Fruit fly (Drosophila melanogaster) S2 (cell line): Measurements from ENCODE around the gene CG43797.

Experiments used
- CG8478 ChIP-seq: fragments of >200 bp; optimal IDR thresholded peaks from 2 replicates; lab custom pipeline; 2018
- CTCF ChIP-seq, 2 experiments: fragments of >200 bp; optimal IDR thresholded peaks; 2 replicates each; lab custom pipeline; 2018

The CG43797 gene

DNA sequence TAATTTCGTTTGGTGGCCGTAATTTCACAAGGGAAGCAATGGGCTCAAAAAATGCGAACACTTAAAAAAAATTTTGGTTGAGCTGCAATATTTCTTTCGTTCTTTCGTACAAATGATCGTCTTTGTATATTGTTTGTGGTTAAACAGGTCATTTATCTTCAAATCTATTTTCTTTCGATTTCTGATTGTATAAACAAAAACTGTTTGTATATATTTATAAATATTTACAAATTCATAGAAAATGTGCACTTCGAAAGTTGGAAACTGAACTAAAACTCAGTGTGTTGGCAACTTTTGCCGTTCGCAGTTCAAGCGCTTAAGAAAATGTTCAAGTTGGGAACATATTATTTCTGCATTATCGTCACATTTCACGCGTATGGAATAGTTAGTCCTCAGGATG, at the start of gene CG43797:
Gene CG43797, plus strand, starts transcription at position 301 of the 400 bp plus-strand sequence.
- TF ChIP-seq CTCF (optimal IDR thresholded peaks at IDR 0.05; lab: Kevin White, UChicago) (no peak), CG8478 (lab: Kevin White, UChicago) (no peak)

DNA sequence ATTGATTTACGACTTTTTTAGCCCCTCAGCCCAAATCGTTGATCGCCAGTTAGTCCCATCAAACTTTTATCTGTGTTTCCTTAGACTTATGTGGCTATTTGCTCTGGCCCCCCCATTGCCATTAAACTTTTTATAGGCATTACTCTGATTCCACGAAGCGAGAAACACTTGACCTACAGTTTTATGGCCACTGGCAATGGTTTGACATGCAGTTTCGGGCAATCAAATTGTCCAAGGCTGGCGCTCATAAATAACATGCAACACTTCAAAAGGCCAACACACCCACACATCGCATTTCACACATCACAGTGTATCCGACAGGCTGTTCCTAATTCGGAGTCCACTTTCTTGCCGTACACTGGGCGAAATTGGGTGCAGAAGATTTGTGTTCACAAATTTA, 31.5 kb upstream of the CG43797 start:
- TF ChIP-seq CG8478 (lab: Kevin White, UChicago) (no peak), CTCF (optimal IDR thresholded peaks at IDR 0.05; lab: Kevin White, UChicago) (no peak)

DNA sequence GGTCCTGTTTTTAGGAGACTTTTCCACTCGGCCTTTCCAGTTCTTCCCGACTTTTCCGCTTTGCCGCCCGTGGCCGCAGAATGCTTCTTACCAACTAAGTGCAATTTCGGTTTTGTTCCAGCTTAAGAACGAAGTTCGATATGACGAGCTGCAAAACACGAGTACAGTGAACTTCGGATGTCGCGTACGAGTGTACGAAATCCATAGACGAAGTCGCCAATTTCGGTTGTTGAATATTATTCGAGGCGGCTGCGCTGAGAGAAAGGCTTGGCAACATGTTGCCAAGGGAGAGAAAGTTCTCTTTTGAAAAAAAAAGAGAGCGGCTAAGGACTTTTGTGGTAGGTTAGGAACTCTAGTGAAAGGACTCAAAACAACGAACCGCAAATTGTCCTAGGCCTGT, 8.2 kb upstream of the CG43797 start, which contains the start of gene fred:
Gene fred, minus strand, starts transcription at position 76 of the 400 bp plus-strand sequence.
- TF ChIP-seq CTCF (optimal IDR thresholded peaks at IDR 0.05; lab: Kevin White, UChicago) (no peak), CG8478 (lab: Kevin White, UChicago) (no peak)

- no peak for TF ChIP-seq CTCF (optimal IDR thresholded peaks at IDR 0.05; lab: Kevin White, UChicago)
- no peak for TF ChIP-seq CG8478 (lab: Kevin White, UChicago)
Measured at dm6 chr2L:4003780-4004179, 4.0 kb downstream of the CG43797 start, which contains the start of gene CG34176. Gene CG34176, plus strand, starts transcription at chr2L:4004080.

- TF ChIP-seq CTCF (optimal IDR thresholded peaks at IDR 0.05; lab: Kevin White, UChicago) (no peak), CG8478 (lab: Kevin White, UChicago) (no peak)
Measured at dm6 chr2L:4004684-4005083, 4.9 kb downstream of the CG43797 start, which contains the start of gene CG15422. Gene CG15422, plus strand, starts transcription at chr2L:4004984.

dm6 chr2L:4005741-4006140, 5.9 kb downstream of the CG43797 start, which contains the start of gene CG15423:
Gene CG15423, plus strand, starts transcription at chr2L:4006041.
- TF ChIP-seq CG8478 (lab: Kevin White, UChicago): no peak
- TF ChIP-seq CTCF (optimal IDR thresholded peaks at IDR 0.05; lab: Kevin White, UChicago): no peak

dm6 chr2L:4007390-4007789, 7.6 kb downstream of the CG43797 start, which contains the start of gene CG43773:
Gene CG43773, plus strand, starts transcription at chr2L:4007690.
- TF ChIP-seq CG8478 (lab: Kevin White, UChicago) (no peak), CTCF (optimal IDR thresholded peaks at IDR 0.05; lab: Kevin White, UChicago) (no peak)

DNA sequence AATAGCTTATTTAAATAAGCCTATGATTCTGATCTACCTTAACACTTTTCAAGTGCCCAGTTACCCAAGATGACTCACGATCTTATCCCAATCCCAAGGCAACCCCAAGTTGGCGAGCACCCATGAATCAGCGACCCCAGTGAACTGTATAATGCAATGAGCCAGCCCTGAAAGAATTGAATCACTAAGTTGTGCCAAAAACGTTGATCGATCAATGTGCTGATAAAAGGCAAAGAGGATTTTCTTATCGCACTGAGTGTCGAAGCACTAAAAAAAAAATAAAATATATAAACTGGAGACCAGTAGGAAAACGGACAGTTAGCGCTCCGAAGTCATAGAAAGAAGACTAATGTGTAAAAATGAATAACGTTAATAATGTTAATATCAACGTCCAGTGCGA, 8.5 kb downstream of the CG43797 start, which contains the start of gene CG43774:
Gene CG43774, plus strand, starts transcription at position 301 of the 400 bp plus-strand sequence.
- no peak for TF ChIP-seq CTCF (optimal IDR thresholded peaks at IDR 0.05; lab: Kevin White, UChicago)
- TF ChIP-seq CG8478 (lab: Kevin White, UChicago): no peak

dm6 chr2L:4012089-4012488, 12.3 kb downstream of the CG43797 start:
- no peak for TF ChIP-seq CG8478 (lab: Kevin White, UChicago)
- TF ChIP-seq CTCF (optimal IDR thresholded peaks at IDR 0.05; lab: Kevin White, UChicago): no peak

dm6 chr2L:4019198-4019597, 19.4 kb downstream of the CG43797 start:
- TF ChIP-seq CG8478 (lab: Kevin White, UChicago): no peak
- no peak for TF ChIP-seq CTCF (optimal IDR thresholded peaks at IDR 0.05; lab: Kevin White, UChicago)

- no peak for TF ChIP-seq CG8478 (lab: Kevin White, UChicago)
- TF ChIP-seq CTCF (optimal IDR thresholded peaks at IDR 0.05; lab: Kevin White, UChicago): peak in 1 of 2 experiments; percentile 41
Measured at dm6 chr2L:4019765-4020164, 19.9 kb downstream of the CG43797 start.

DNA sequence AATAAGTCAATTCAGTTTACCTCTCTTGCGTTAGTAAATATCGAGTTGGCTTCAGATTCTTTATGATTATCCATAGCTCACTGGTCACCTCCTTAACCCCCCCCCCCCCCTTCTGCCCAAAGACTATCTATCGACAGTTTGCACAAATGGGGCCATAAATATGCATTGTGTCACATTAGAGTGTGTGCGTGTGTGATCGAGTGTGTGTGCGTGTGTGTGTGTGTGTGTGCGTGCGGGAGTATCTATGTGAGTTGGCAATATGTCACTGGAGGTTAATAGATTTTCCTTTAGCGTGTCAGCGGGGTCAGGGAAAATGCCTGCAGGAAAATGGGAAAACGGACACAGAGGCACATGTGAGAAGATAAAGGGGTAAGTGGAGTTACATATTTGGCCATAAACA, 20.4 kb downstream of the CG43797 start:
- TF ChIP-seq CG8478 (lab: Kevin White, UChicago): no peak
- TF ChIP-seq CTCF (optimal IDR thresholded peaks at IDR 0.05; lab: Kevin White, UChicago): no peak

DNA sequence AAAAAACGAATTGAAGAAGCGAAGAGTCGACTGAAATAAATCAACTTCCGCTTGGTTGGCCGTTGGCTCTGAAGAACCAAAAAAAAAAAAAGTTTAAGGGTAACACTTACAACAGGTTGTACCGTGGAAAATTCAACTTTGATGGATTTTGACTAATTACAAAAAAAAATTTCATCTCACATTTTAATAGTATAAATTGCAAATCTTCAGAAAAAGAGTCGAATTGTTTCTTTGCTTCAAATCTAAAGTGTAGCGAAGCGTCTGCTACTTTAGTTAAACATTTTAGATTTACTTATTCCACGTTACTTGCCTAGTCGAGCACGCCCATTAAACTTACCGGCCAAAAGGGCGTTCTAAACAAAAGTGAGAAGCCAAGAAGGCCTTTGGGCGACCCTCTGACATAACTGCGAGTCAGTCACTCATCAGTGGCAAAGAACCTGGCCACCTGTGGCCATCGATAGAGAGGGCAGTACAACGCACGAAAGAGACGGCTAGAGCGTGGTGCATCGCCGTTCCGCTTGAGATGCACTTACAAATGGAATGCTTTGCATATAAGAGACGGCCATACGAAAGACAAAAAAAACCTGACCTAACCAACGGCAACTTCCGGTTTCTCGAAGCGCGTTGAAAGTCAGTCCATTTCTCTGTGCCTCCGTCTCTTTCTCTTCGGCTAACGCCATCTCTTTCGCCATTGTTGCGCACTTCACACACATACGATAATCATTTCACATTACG, 22.0 kb downstream of the CG43797 start:
- TF ChIP-seq CTCF (optimal IDR thresholded peaks at IDR 0.05; lab: Kevin White, UChicago) (no peak), CG8478 (lab: Kevin White, UChicago) (no peak)

DNA sequence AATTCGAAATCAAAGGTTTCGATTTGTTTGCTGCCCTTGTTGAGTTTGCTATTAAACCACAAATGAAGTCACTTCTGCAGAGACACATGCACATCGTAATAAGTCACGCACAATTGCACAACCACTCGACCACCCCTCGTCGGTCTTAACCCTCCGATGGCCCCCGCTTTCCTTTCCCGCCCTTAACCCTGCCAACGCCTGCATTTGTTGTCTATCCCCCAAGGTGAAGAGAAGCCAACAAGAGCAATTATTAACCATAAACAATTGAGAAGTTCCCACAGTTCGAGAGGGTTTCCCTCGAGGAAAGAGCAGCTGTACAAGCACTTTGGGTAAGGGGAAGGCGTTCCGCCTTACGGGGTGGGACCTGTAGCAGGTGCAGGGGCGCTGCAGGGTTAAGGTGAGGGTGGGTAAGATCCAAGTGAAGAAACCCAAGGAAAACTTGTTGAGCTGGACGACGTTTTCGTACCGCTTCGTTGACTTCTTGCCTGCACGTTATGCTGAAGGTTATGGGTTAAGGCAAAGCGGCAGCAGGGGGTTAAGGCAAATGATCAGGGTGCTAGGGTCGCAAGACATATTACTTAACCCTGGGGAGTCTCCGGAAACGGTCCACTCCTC, 23.6 kb downstream of the CG43797 start:
- TF ChIP-seq CG8478 (lab: Kevin White, UChicago) (no peak), CTCF (optimal IDR thresholded peaks at IDR 0.05; lab: Kevin White, UChicago) (no peak)

DNA sequence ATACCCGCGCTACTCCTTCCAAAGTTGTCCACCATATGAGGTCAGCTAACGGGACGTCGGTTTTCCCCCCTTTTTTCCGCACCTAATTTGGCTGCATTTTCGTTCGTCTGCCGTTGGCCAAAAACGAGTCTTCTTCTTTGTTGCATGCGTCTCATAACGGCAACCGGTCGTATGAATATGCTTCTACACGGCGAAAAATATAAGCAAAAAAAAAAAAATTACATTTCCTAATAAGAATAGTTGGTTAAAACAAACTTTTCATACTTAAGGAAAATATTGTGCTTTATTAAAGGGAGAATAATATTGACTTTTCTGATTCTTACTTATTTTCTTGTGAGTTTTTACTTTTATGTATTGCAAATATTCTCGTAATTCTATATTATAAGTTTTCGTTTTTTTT, 25.3 kb downstream of the CG43797 start:
- TF ChIP-seq CG8478 (lab: Kevin White, UChicago) (no peak), CTCF (optimal IDR thresholded peaks at IDR 0.05; lab: Kevin White, UChicago) (no peak)
